Worm (Caenorhabditis elegans) whole organism, midembryonic: ENCODE results near the gene pgp-9.

Experiments
- T22C8.4 ChIP-seq: fragments of 200-800 bp; sonication (Bioruptor generic); IDR thresholded peaks from 2 replicates; pipeline ENCODE4 v1.3.6; 2022; ENCODE audit warnings: missing genetic modification characterization, missing compliant biosample characterization
- cog-1 ChIP-seq: sonication (generic microtip); optimal IDR thresholded peaks from 2 replicates; lab custom pipeline; 2016; ENCODE audit warnings: missing genetic modification characterization, missing compliant biosample characterization
- flt-1 ChIP-seq: fragments of 200-800 bp; sonication (Bioruptor generic); IDR thresholded peaks from 2 replicates; pipeline ENCODE4 v1.3.6; 2022; ENCODE audit warnings: missing genetic modification characterization, missing compliant biosample characterization
- klf-2 ChIP-seq: fragments of 200-800 bp; sonication (Bioruptor generic); conservative IDR thresholded peaks from 2 replicates; pipeline ENCODE4 v1.3.6; 2022; ENCODE audit warnings: missing genetic modification reagents, missing genetic modification characterization, missing compliant biosample characterization
- med-1 ChIP-seq: sonication (generic microtip); optimal IDR thresholded peaks from 2 replicates; lab custom pipeline; 2017; ENCODE audit warnings: missing genetic modification characterization, mild to moderate bottlenecking, missing compliant biosample characterization, antibody characterized with exemption, missing genetic modification reagents; ENCODE audit not compliant: insufficient read depth
- ref-1 ChIP-seq: fragments of 200-800 bp; sonication (Bioruptor generic); conservative IDR thresholded peaks from 2 replicates; pipeline ENCODE4 v1.3.6; 2022; ENCODE audit warnings: missing genetic modification reagents, missing genetic modification characterization, missing compliant biosample characterization
- tab-1 ChIP-seq: fragments of 200-800 bp; sonication (Bioruptor generic); IDR thresholded peaks from 2 replicates; pipeline ENCODE4 v1.3.6; 2022; ENCODE audit warnings: missing genetic modification characterization, missing compliant biosample characterization
- ztf-29 ChIP-seq: fragments of 200-800 bp; sonication (Bioruptor generic); IDR thresholded peaks from 2 replicates; pipeline ENCODE4 v1.3.6; 2022; ENCODE audit warnings: missing genetic modification reagents, missing genetic modification characterization, missing compliant biosample characterization

ce11 chrV:17706217-17706806 lies 49.4 kb upstream of the pgp-9 start:
- no peak for TF ChIP-seq T22C8.4 (GFP tag; lab: Robert Waterston, UW)
- TF ChIP-seq med-1, result no peak
- no peak for TF ChIP-seq ztf-29 (GFP tag; lab: Robert Waterston, UW)
- no peak for TF ChIP-seq flt-1 (GFP tag; lab: Robert Waterston, UW)
- TF ChIP-seq tab-1 (GFP tag; lab: Robert Waterston, UW), result no peak
- TF ChIP-seq ref-1 (GFP tag; lab: Robert Waterston, UW), result no peak
- TF ChIP-seq klf-2, result no peak
- TF ChIP-seq cog-1, result no peak
